Worm (Caenorhabditis elegans) whole organism, L1 larva: ENCODE data around the gene bbs-2.

Experiments
- ceh-8 ChIP-seq: fragments of 200-800 bp; sonication (Bioruptor generic); optimal IDR thresholded peaks from 2 replicates; lab custom pipeline; 2018; ENCODE audit warnings: mild to moderate bottlenecking, missing genetic modification characterization, moderate library complexity, missing compliant biosample characterization
- isw-1 ChIP-seq: fragments of 200-800 bp; sonication (Bioruptor generic); IDR thresholded peaks from 2 replicates; pipeline ENCODE4 v1.3.6; 2022; ENCODE audit warnings: missing genetic modification characterization, missing compliant biosample characterization
- jun-1 ChIP-seq: fragments of 150-350 bp; optimal IDR thresholded peaks from 2 replicates; lab custom pipeline; 2014; ENCODE audit warnings: missing biosample characterization, missing genetic modification reagents, missing genetic modification characterization
- mdl-1 ChIP-seq, 2 experiments: fragments of 150-350 bp; optimal IDR thresholded peaks; 2 replicates each; lab custom pipeline; 2014 to 2017; ENCODE audit warnings: missing biosample characterization in 2 of 2, missing genetic modification characterization in 2 of 2, inconsistent platforms in 1 of 2
- nhr-12 ChIP-seq: sonication (generic microtip); optimal IDR thresholded peaks from 2 replicates; lab custom pipeline; 2017; ENCODE audit warnings: missing biosample characterization, missing genetic modification characterization
- unc-130 ChIP-seq: fragments of 150-350 bp; optimal IDR thresholded peaks from 2 replicates; lab custom pipeline; 2017; ENCODE audit warnings: missing biosample characterization, missing genetic modification characterization, inconsistent platforms
- unc-62 ChIP-seq: fragments of 150-350 bp; optimal IDR thresholded peaks from 2 replicates; lab custom pipeline; 2014; ENCODE audit warnings: missing biosample characterization, missing genetic modification reagents, missing genetic modification characterization

ce11 chrIV:7987083-7987482 is 53.2 kb downstream of the bbs-2 start, which contains the start of gene mec-17:
- TF ChIP-seq ceh-8 (GFP tag; lab: Kevin White, UChicago) (no peak), unc-130 (tag; lab: Kevin White, UChicago) (no peak), nhr-12 (tag; lab: Kevin White, UChicago) (no peak), mdl-1 (tag; optimal IDR thresholded peaks at IDR 0.05; lab: Kevin White, UChicago) (no peak), isw-1 (GFP tag; lab: Robert Waterston, UW) (no peak), unc-62 (GFP tag; lab: Kevin White, UChicago) (no peak), jun-1 (tag; lab: Kevin White, UChicago) (no peak)
